Worm (Caenorhabditis elegans): ENCODE measurements around the gene gst-2.

DNA sequence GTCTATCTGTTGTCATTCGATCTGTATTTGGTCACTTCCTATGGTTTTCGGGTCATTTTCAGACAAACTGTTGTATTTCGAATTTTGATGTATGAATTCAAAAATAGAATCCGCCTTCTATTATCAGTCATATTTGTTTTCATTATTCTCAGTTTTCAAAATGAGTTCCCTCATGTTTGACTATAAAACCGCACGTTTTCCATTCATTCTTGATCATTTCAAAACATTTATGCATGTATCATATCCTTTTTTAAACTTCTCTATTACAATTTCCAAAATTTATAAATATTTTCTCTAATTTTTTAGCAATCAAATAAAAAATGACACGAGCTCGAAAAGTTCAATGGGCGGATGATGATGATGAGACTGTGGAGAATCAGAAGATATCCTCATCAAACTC is 4.1 kb downstream of the gst-2 start, which contains the start of gene K08F4.12:
- TF ChIP-seq ama-1 (optimal IDR thresholded peaks at IDR 0.05) (no peak), nhr-85 (tag) (no peak)
